Fruit fly (Drosophila melanogaster) S2 (cell line): Measurements from ENCODE around the gene jim.

Experiments
- CG8478 ChIP-seq: fragments of >200 bp; optimal IDR thresholded peaks from 2 replicates; lab custom pipeline; 2018
- CTCF ChIP-seq, 2 experiments: fragments of >200 bp; optimal IDR thresholded peaks; 2 replicates each; lab custom pipeline; 2018

- TF ChIP-seq CTCF (optimal IDR thresholded peaks at IDR 0.05; lab: Kevin White, UChicago): no peak
- TF ChIP-seq CG8478 (lab: Kevin White, UChicago): no peak
These were observed 36.2 kb upstream of the jim start for dm6 chr3L:22871030-22871844.
